Worm (Caenorhabditis elegans) whole organism, midembryonic: ENCODE results near the gene Y37B11A.3.

Source experiments
- flt-1 ChIP-seq: fragments of 200-800 bp; sonication (Bioruptor generic); IDR thresholded peaks from 2 replicates; pipeline ENCODE4 v1.3.6; 2022; ENCODE audit warnings: missing genetic modification characterization, missing compliant biosample characterization
- klf-2 ChIP-seq: fragments of 200-800 bp; sonication (Bioruptor generic); conservative IDR thresholded peaks from 2 replicates; pipeline ENCODE4 v1.3.6; 2022; ENCODE audit warnings: missing genetic modification reagents, missing genetic modification characterization, missing compliant biosample characterization
- med-1 ChIP-seq: sonication (generic microtip); optimal IDR thresholded peaks from 2 replicates; lab custom pipeline; 2017; ENCODE audit warnings: missing genetic modification characterization, mild to moderate bottlenecking, missing compliant biosample characterization, antibody characterized with exemption, missing genetic modification reagents; ENCODE audit not compliant: insufficient read depth
- tab-1 ChIP-seq: fragments of 200-800 bp; sonication (Bioruptor generic); IDR thresholded peaks from 2 replicates; pipeline ENCODE4 v1.3.6; 2022; ENCODE audit warnings: missing genetic modification characterization, missing compliant biosample characterization

- TF ChIP-seq med-1 (no peak), klf-2 (no peak), flt-1 (GFP tag; lab: Robert Waterston, UW) (no peak), tab-1 (0 out of 2 replicates have a peak, but pooled peaks have one; percentile 28)
Measured at ce11 chrIII:5814799-5815198, 29.7 kb upstream of the Y37B11A.3 start, which contains the start of gene R12B2.7.
